Worm (Caenorhabditis elegans) whole organism, young adult: ENCODE data around the gene slc-17.3.
A peak's percentile ranks its signal among the peaks of the same experiment; 100 is the strongest.
"Not testable (repeated sequence)": the region's sequence is repeated elsewhere in the genome, so short reads cannot be mapped to it uniquely, and the experiment has no call there.

Experiments
- bed-1 ChIP-seq: fragments of 200-800 bp; sonication (Bioruptor generic); IDR thresholded peaks from 2 replicates; pipeline ENCODE4 v1.3.6; 2022; ENCODE audit warnings: missing genetic modification reagents, missing genetic modification characterization, missing compliant biosample characterization
- ceh-40 ChIP-seq: fragments of 200-800 bp; sonication (Bioruptor generic); IDR thresholded peaks from 2 replicates; pipeline ENCODE4 v1.3.6; 2022; ENCODE audit warnings: missing genetic modification characterization, missing compliant biosample characterization
- hsf-1 ChIP-seq: fragments of 200-800 bp; sonication (Bioruptor generic); IDR thresholded peaks from 2 replicates; pipeline ENCODE4 v1.3.6; 2022; ENCODE audit warnings: missing genetic modification reagents, missing genetic modification characterization, missing compliant biosample characterization
- let-607 ChIP-seq, 2 experiments: fragments of 200-800 bp in 1 of 2; sonication (Bioruptor generic) in 1 of 2; sonication (generic microtip) in 1 of 2; optimal IDR thresholded peaks; 2 replicates each; lab custom pipeline; 2016 to 2018; ENCODE audit warnings: mild to moderate bottlenecking in 2 of 2, missing compliant biosample characterization in 2 of 2, missing genetic modification characterization in 2 of 2, moderate library complexity in 2 of 2, missing genotype in 1 of 2
- lin-40 ChIP-seq: sonication (generic microtip); optimal IDR thresholded peaks from 2 replicates; lab custom pipeline; 2016; ENCODE audit warnings: missing genetic modification characterization, mild to moderate bottlenecking, missing compliant biosample characterization, missing genotype, missing genetic modification reagents
- mcd-1 ChIP-seq: fragments of 200-800 bp; sonication (Bioruptor generic); IDR thresholded peaks from 2 replicates; pipeline ENCODE4 v1.3.6; 2022; ENCODE audit warnings: missing genetic modification reagents, missing genetic modification characterization, missing compliant biosample characterization
- rpc-1 ChIP-seq, 2 experiments: fragments of 150-350 bp in 1 of 2; sonication (generic microtip) in 1 of 2; optimal IDR thresholded peaks; 2 replicates each; lab custom pipeline; 2014 to 2018; ENCODE audit warnings: missing biosample characterization in 1 of 2, missing genetic modification characterization in 1 of 2, missing genetic modification reagents in 1 of 2, missing genotype in 1 of 2
- snpc-4 ChIP-seq, 5 experiments: fragments of 150-350 bp in 1 of 5; sonication (generic microtip) in 4 of 5; optimal IDR thresholded peaks; 2 replicates each; lab custom pipeline; 2014 to 2018; ENCODE audit warnings: missing genetic modification characterization in 5 of 5, missing biosample characterization in 3 of 5, antibody characterized with exemption in 2 of 5, mild to moderate bottlenecking in 2 of 5, missing compliant biosample characterization in 2 of 5, missing genotype in 2 of 5, moderate library complexity in 2 of 5, missing genetic modification reagents in 1 of 5
- ztf-18 ChIP-seq: sonication (generic microtip); optimal IDR thresholded peaks from 2 replicates; lab custom pipeline; 2016; ENCODE audit warnings: missing genotype, mild to moderate bottlenecking, missing genetic modification characterization, missing compliant biosample characterization

ce11 chrIII:7821130-7821529, 44.0 kb downstream of the slc-17.3 start:
- TF ChIP-seq ztf-18 (tag; lab: Kevin White, UChicago); mcd-1 (GFP tag; lab: Robert Waterston, UW); ceh-40 (GFP tag; lab: Robert Waterston, UW); rpc-1 (optimal IDR thresholded peaks at IDR 0.05; lab: Kevin White, UChicago); let-607 (tag; optimal IDR thresholded peaks at IDR 0.05; lab: Kevin White, UChicago); hsf-1 (GFP tag; lab: Robert Waterston, UW); lin-40; bed-1; snpc-4 (GFP tag; optimal IDR thresholded peaks at IDR 0.05; lab: Kevin White, UChicago); snpc-4 (tag; optimal IDR thresholded peaks at IDR 0.05; lab: Kevin White, UChicago): not testable (repeated sequence)
- peak; percentile 44 for TF ChIP-seq rpc-1 (tag; optimal IDR thresholded peaks at IDR 0.05; lab: Kevin White, UChicago)
